Worm (Caenorhabditis elegans): ENCODE data around the gene pqn-41.
A peak's percentile ranks its signal among the peaks of the same experiment; 100 is the strongest.

DNA sequence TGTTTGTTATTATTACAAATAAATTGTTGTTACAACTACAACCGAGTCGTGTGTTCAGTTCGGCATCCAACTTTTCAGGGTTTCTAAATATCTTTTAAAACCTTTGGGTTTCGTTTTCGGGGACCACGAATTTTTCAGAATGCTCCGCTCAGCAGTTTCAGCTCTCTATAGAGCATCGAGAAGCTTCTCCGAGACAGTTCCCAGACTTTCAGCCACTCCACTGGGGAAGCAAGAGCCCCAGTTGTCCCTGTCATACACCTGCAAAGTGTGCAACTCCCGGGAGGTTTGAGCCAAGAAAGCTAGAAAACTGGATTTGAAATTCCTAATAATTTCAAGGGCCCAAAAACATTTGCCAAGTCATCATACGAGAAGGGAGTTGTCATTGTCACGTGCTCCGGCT lies 45.6 kb downstream of the pqn-41 start, which contains the start of gene F53A3.7:
- no peak for TF ChIP-seq scrt-1 (GFP tag; IDR thresholded peaks at IDR 0.05)
- TF ChIP-seq hmg-4 (GFP tag; optimal IDR thresholded peaks at IDR 0.05), result no peak
- TF ChIP-seq ama-1 (optimal IDR thresholded peaks at IDR 0.05), result peak; percentile 75
- no peak for TF ChIP-seq hmbx-1 (tag; optimal IDR thresholded peaks at IDR 0.05)
